Fruit fly (Drosophila melanogaster): ENCODE data around the gene bip1.

bip1 gene

dm6 chr3L:8058190-8058997 is at the start of gene bip1 (continued):
- 0 out of 3 replicates have a peak, but pooled peaks have one; percentile 20 for TF ChIP-seq zfh1 (GFP tag; IDR thresholded peaks at IDR 0.05)
- TF ChIP-seq Blimp-1 (GFP tag; optimal IDR thresholded peaks at IDR 0.05), result peak; percentile 49
- peak; percentile 15 for TF ChIP-seq CG3281 (GFP tag; optimal IDR thresholded peaks at IDR 0.05)
- TF ChIP-seq CG10543 (GFP tag; optimal IDR thresholded peaks at IDR 0.05), result peak; percentile 56
- TF ChIP-seq BtbVII (GFP tag; optimal IDR thresholded peaks at IDR 0.05), result no peak
- TF ChIP-seq CG1529 (GFP tag; optimal IDR thresholded peaks at IDR 0.05), result peak; percentile 40
- peak; percentile 29 for TF ChIP-seq Sox100B (GFP tag; optimal IDR thresholded peaks at IDR 0.05)
- TF ChIP-seq trem (tag; optimal IDR thresholded peaks at IDR 0.05), result no peak
- peak; percentile 35 for TF ChIP-seq CG4328 (GFP tag; optimal IDR thresholded peaks at IDR 0.05)
- TF ChIP-seq CkIIα-i1 (GFP tag; IDR thresholded peaks at IDR 0.05), result no peak
- peak; percentile 39 for TF ChIP-seq CG2202 (tag; optimal IDR thresholded peaks at IDR 0.05)
- peak; percentile 56 for TF ChIP-seq CG2875 (GFP tag; optimal IDR thresholded peaks at IDR 0.05)
- peak; percentile 45; the same call in 1 of the 3 replicates for TF ChIP-seq row (GFP tag; IDR thresholded peaks at IDR 0.05)
- no peak for TF ChIP-seq cas (GFP tag; IDR thresholded peaks at IDR 0.05)
- TF ChIP-seq CG9437 (GFP tag; optimal IDR thresholded peaks at IDR 0.05), result peak; percentile 98
- TF ChIP-seq ase (GFP tag; IDR thresholded peaks at IDR 0.05), result no peak
- no peak for TF ChIP-seq pan (optimal IDR thresholded peaks at IDR 0.05)
- peak in 1 of 2 experiments; percentile 18 for TF ChIP-seq pan (GFP tag; optimal IDR thresholded peaks at IDR 0.05 in 1 of 2, IDR thresholded peaks at IDR 0.05 in 1 of 2)
- TF ChIP-seq grau (tag; optimal IDR thresholded peaks at IDR 0.05), result peak; percentile 91
- peak; percentile 20 for TF ChIP-seq nerfin-1 (tag; optimal IDR thresholded peaks at IDR 0.05)
- TF ChIP-seq CG4707 (GFP tag; optimal IDR thresholded peaks at IDR 0.05), result peak; percentile 35
- TF ChIP-seq sug (tag; optimal IDR thresholded peaks at IDR 0.05), result peak; percentile 41
- TF ChIP-seq Hey (tag; optimal IDR thresholded peaks at IDR 0.05), result peak; percentile 2
- peak; percentile 56 for TF ChIP-seq fd64A (GFP tag; optimal IDR thresholded peaks at IDR 0.05)
- peak in 1 of 2 experiments; percentile 57 for TF ChIP-seq Pdp1 (GFP tag; optimal IDR thresholded peaks at IDR 0.05)
- peak; percentile 44 for TF ChIP-seq CG17359 (tag; optimal IDR thresholded peaks at IDR 0.05)
- TF ChIP-seq CG18262 (tag; optimal IDR thresholded peaks at IDR 0.05), result peak; percentile 12
- TF ChIP-seq Side (GFP tag; optimal IDR thresholded peaks at IDR 0.05), result peak; percentile 19
- 0 out of 3 replicates have a peak, but pooled peaks have one; percentile 4 for TF ChIP-seq ci (GFP tag; IDR thresholded peaks at IDR 0.05)
- peak; percentile 5 for TF ChIP-seq CG30403 (GFP tag; optimal IDR thresholded peaks at IDR 0.05)
- peak; percentile 24 for TF ChIP-seq nau (GFP tag; optimal IDR thresholded peaks at IDR 0.05)
- no peak for TF ChIP-seq so (GFP tag; IDR thresholded peaks at IDR 0.05)
- no peak for TF ChIP-seq hbn (GFP tag; IDR thresholded peaks at IDR 0.05; ENCODE audit: partially characterized antibody)
- TF ChIP-seq CG33557 (GFP tag; optimal IDR thresholded peaks at IDR 0.05), result peak; percentile 71
- no peak for TF ChIP-seq otp (GFP tag; IDR thresholded peaks at IDR 0.05)
- peak; percentile 32; the same call in 1 of the 2 replicates for TF ChIP-seq HLH3B (GFP tag; IDR thresholded peaks at IDR 0.05)
- TF ChIP-seq CG7745 (tag; optimal IDR thresholded peaks at IDR 0.05), result peak; percentile 68
- peak; percentile 40; the same call in 1 of the 2 replicates for TF ChIP-seq sens-2 (GFP tag; IDR thresholded peaks at IDR 0.05)

dm6 chr3L:8108201-8108600 is 49.7 kb upstream of the bip1 start:
- TF ChIP-seq CG13894 (tag; optimal IDR thresholded peaks at IDR 0.05), result peak; percentile 59
- peak; percentile 65 for TF ChIP-seq onecut (GFP tag; IDR thresholded peaks at IDR 0.05)
- TF ChIP-seq ttk (GFP tag; IDR thresholded peaks at IDR 0.05), result no peak
